Fruit fly (Drosophila melanogaster): ENCODE results near the gene Smr.

- TF ChIP-seq gl (tag; optimal IDR thresholded peaks at IDR 0.05) (no peak), Pif1A (GFP tag; optimal IDR thresholded peaks at IDR 0.05) (no peak), CG14655 (GFP tag; optimal IDR thresholded peaks at IDR 0.05) (no peak), EcR (GFP tag; optimal IDR thresholded peaks at IDR 0.05) (peak; percentile 82), CG17806 (tag; optimal IDR thresholded peaks at IDR 0.05) (no peak), Pif1B (GFP tag; optimal IDR thresholded peaks at IDR 0.05) (no peak), Ets98B (GFP tag; IDR thresholded peaks at IDR 0.05) (no peak), CG34367 (tag; optimal IDR thresholded peaks at IDR 0.05) (no peak), CG13204 (GFP tag; optimal IDR thresholded peaks at IDR 0.05) (peak; percentile 11), CG8159 (tag; optimal IDR thresholded peaks at IDR 0.05) (no peak), CG15710 (tag; optimal IDR thresholded peaks at IDR 0.05) (no peak), rn (GFP tag; IDR thresholded peaks at IDR 0.05) (no peak)
Observed at dm6 chrX:12727642-12728228, 14.7 kb downstream of the Smr start.
